Fruit fly (Drosophila melanogaster) whole organism, embryonic: ENCODE data around the gene CG7519.
A peak's percentile ranks its signal among the peaks of the same experiment; 100 is the strongest.

Experiments
- Ada2b ChIP-seq: fragments of 200-800 bp; sonication (Bioruptor generic); IDR thresholded peaks from 2 replicates; pipeline ENCODE4 v1.3.6; 2022; ENCODE audit warnings: missing biosample characterization, missing genetic modification characterization
- Atf-2 ChIP-seq: fragments of 200-800 bp; sonication (Bioruptor generic); optimal IDR thresholded peaks from 2 replicates; lab custom pipeline; 2016; ENCODE audit warnings: missing biosample characterization, missing genetic modification characterization
- Atf6 ChIP-seq: fragments of 200-800 bp; sonication (Bioruptor generic); IDR thresholded peaks from 2 replicates; pipeline ENCODE4 v1.3.6; 2022; ENCODE audit warnings: missing biosample characterization, missing genetic modification characterization
- CG10274 ChIP-seq: fragments of 200-800 bp; sonication (Bioruptor generic); optimal IDR thresholded peaks from 3 replicates; lab custom pipeline; 2017; ENCODE audit warnings: missing biosample characterization, mild to moderate bottlenecking, missing genetic modification characterization
- CG10543 ChIP-seq: fragments of 200-800 bp; sonication (Bioruptor generic); optimal IDR thresholded peaks from 3 replicates; lab custom pipeline; 2017; ENCODE audit warnings: missing biosample characterization, mild to moderate bottlenecking, missing genetic modification characterization, moderate library complexity
- CG1233 ChIP-seq: fragments of 200-800 bp; sonication (Bioruptor generic); optimal IDR thresholded peaks from 4 replicates; lab custom pipeline; 2018; ENCODE audit warnings: missing biosample characterization, mild to moderate bottlenecking, missing genetic modification characterization
- CG13775 ChIP-seq: fragments of 200-800 bp; sonication (Bioruptor generic); optimal IDR thresholded peaks from 3 replicates; lab custom pipeline; 2017; ENCODE audit warnings: missing biosample characterization, mild to moderate bottlenecking, missing genetic modification characterization
- CG13894 ChIP-seq: fragments of 200-800 bp; sonication (Bioruptor generic); optimal IDR thresholded peaks from 3 replicates; lab custom pipeline; 2018; ENCODE audit warnings: missing biosample characterization, mild to moderate bottlenecking, missing genetic modification characterization, moderate library complexity
- CG17359 ChIP-seq: fragments of 200-800 bp; sonication (Bioruptor generic); optimal IDR thresholded peaks from 3 replicates; lab custom pipeline; 2018; ENCODE audit warnings: missing biosample characterization, mild to moderate bottlenecking, missing genetic modification characterization, moderate library complexity
- CG17568 ChIP-seq: fragments of 200-800 bp; sonication (Bioruptor generic); optimal IDR thresholded peaks from 2 replicates; lab custom pipeline; 2018; ENCODE audit warnings: missing biosample characterization, mild to moderate bottlenecking, missing genetic modification characterization, moderate library complexity
- CG17829 ChIP-seq: fragments of 200-800 bp; optimal IDR thresholded peaks from 2 replicates; lab custom pipeline; 2019; ENCODE audit warnings: missing biosample characterization, mild to moderate bottlenecking, missing genetic modification characterization, moderate library complexity
- CG2199 ChIP-seq: fragments of 200-800 bp; sonication (Bioruptor generic); IDR thresholded peaks from 3 replicates; pipeline ENCODE4 v1.3.6; 2022; ENCODE audit warnings: missing biosample characterization, missing genetic modification characterization
- CG2875 ChIP-seq: fragments of 200-800 bp; sonication (Bioruptor generic); optimal IDR thresholded peaks from 2 replicates; lab custom pipeline; 2017; ENCODE audit warnings: missing biosample characterization, mild to moderate bottlenecking, missing genetic modification characterization, missing genetic modification reagents
- CG3281 ChIP-seq: fragments of 200-800 bp; sonication (Bioruptor generic); optimal IDR thresholded peaks from 3 replicates; lab custom pipeline; 2017; ENCODE audit warnings: missing biosample characterization, mild to moderate bottlenecking, missing genetic modification characterization
- CG3995 ChIP-seq: fragments of 200-800 bp; sonication (Bioruptor generic); optimal IDR thresholded peaks from 3 replicates; lab custom pipeline; 2016; ENCODE audit warnings: missing biosample characterization, missing genetic modification characterization
- CG43689 ChIP-seq: fragments of 200-800 bp; sonication (Bioruptor generic); IDR thresholded peaks from 2 replicates; pipeline ENCODE4 v1.3.6; 2022; ENCODE audit warnings: missing biosample characterization, missing genetic modification characterization
- CG8924 ChIP-seq: fragments of 200-800 bp; optimal IDR thresholded peaks from 3 replicates; lab custom pipeline; 2019; ENCODE audit warnings: missing biosample characterization, mild to moderate bottlenecking, missing genetic modification characterization, moderate library complexity
- Camta ChIP-seq: fragments of 200-800 bp; sonication (Bioruptor generic); optimal IDR thresholded peaks from 2 replicates; lab custom pipeline; 2016; ENCODE audit warnings: missing biosample characterization, missing genetic modification characterization
- D19B ChIP-seq: fragments of 200-800 bp; sonication (Bioruptor generic); optimal IDR thresholded peaks from 2 replicates; lab custom pipeline; 2017; ENCODE audit warnings: missing biosample characterization, mild to moderate bottlenecking, missing genetic modification characterization
- HmgD ChIP-seq: fragments of 200-800 bp; sonication (Bioruptor generic); optimal IDR thresholded peaks from 3 replicates; lab custom pipeline; 2016; ENCODE audit warnings: missing biosample characterization, missing genetic modification characterization
- Nf-YC ChIP-seq: fragments of 200-800 bp; optimal IDR thresholded peaks from 3 replicates; lab custom pipeline; 2019; ENCODE audit warnings: missing biosample characterization, mild to moderate bottlenecking, missing genetic modification characterization, moderate library complexity
- Side ChIP-seq: fragments of 200-800 bp; sonication (Bioruptor generic); optimal IDR thresholded peaks from 2 replicates; lab custom pipeline; 2016; ENCODE audit warnings: missing biosample characterization, missing genetic modification characterization
- Sox102F ChIP-seq: fragments of 200-800 bp; sonication (Bioruptor generic); optimal IDR thresholded peaks from 2 replicates; lab custom pipeline; 2018; ENCODE audit warnings: missing biosample characterization, mild to moderate bottlenecking, missing genetic modification characterization, moderate library complexity
- Taf1 ChIP-seq: fragments of 200-800 bp; sonication (Bioruptor generic); IDR thresholded peaks from 2 replicates; pipeline ENCODE4 v1.3.6; 2022; ENCODE audit warnings: missing biosample characterization, missing genetic modification characterization
- ab ChIP-seq: fragments of 200-800 bp; sonication (Bioruptor generic); optimal IDR thresholded peaks from 2 replicates; lab custom pipeline; 2016; ENCODE audit warnings: missing biosample characterization, missing genetic modification characterization
- al ChIP-seq: fragments of 200-800 bp; sonication (Bioruptor generic); IDR thresholded peaks from 2 replicates; pipeline ENCODE4 v1.3.6; 2022; ENCODE audit warnings: missing biosample characterization, missing genetic modification characterization
- bsh ChIP-seq, 2 experiments: fragments of 200-800 bp; sonication (Bioruptor generic); optimal IDR thresholded peaks; 2 replicates each; lab custom pipeline; 2017 to 2018; ENCODE audit warnings: mild to moderate bottlenecking in 2 of 2, missing biosample characterization in 2 of 2, missing genetic modification characterization in 2 of 2, moderate library complexity in 1 of 2
- chinmo ChIP-seq: fragments of 200-800 bp; sonication (Bioruptor generic); IDR thresholded peaks from 4 replicates; pipeline ENCODE4 v1.3.6; 2022; ENCODE audit warnings: missing biosample characterization, missing genetic modification characterization; ENCODE audit not compliant: partially characterized antibody
- cwo ChIP-seq: fragments of 200-800 bp; sonication (Bioruptor generic); optimal IDR thresholded peaks from 3 replicates; lab custom pipeline; 2017; ENCODE audit warnings: missing biosample characterization, missing genetic modification characterization, mild to moderate bottlenecking, moderate library complexity, missing genetic modification reagents
- ems ChIP-seq: fragments of 200-800 bp; sonication (Bioruptor generic); optimal IDR thresholded peaks from 3 replicates; lab custom pipeline; 2016; ENCODE audit warnings: missing biosample characterization, missing genetic modification characterization
- ewg ChIP-seq: fragments of 200-800 bp; sonication (Bioruptor generic); optimal IDR thresholded peaks from 3 replicates; lab custom pipeline; 2017; ENCODE audit warnings: mild to moderate bottlenecking, missing biosample characterization, missing genetic modification reagents, missing genetic modification characterization
- fd102C ChIP-seq: fragments of 200-800 bp; sonication (Bioruptor generic); optimal IDR thresholded peaks from 2 replicates; lab custom pipeline; 2018; ENCODE audit warnings: missing biosample characterization, mild to moderate bottlenecking, missing genetic modification characterization, moderate library complexity
- fd3F ChIP-seq: fragments of 200-800 bp; sonication (Bioruptor generic); optimal IDR thresholded peaks from 2 replicates; lab custom pipeline; 2018; ENCODE audit warnings: missing biosample characterization, mild to moderate bottlenecking, missing genetic modification characterization, moderate library complexity
- fd96Cb ChIP-seq: fragments of 200-800 bp; sonication (Bioruptor generic); optimal IDR thresholded peaks from 2 replicates; lab custom pipeline; 2018; ENCODE audit warnings: missing biosample characterization, mild to moderate bottlenecking, missing genetic modification characterization, moderate library complexity
- gce ChIP-seq: fragments of 200-800 bp; sonication (Bioruptor generic); IDR thresholded peaks from 3 replicates; pipeline ENCODE4 v1.3.6; 2022; ENCODE audit warnings: missing biosample characterization, missing genetic modification characterization
- hth ChIP-seq: fragments of >200 bp; optimal IDR thresholded peaks from 2 replicates; lab custom pipeline; 2017; ENCODE audit warnings: inconsistent platforms
- jigr1 ChIP-seq: fragments of 200-800 bp; sonication (Bioruptor generic); IDR thresholded peaks from 3 replicates; pipeline ENCODE4 v1.3.6; 2022; ENCODE audit warnings: missing biosample characterization, missing genetic modification characterization
- jing ChIP-seq: fragments of 200-800 bp; sonication (Bioruptor generic); optimal IDR thresholded peaks from 2 replicates; lab custom pipeline; 2018; ENCODE audit warnings: missing biosample characterization, mild to moderate bottlenecking, missing genetic modification characterization
- lab ChIP-seq: fragments of 200-800 bp; sonication (Bioruptor generic); optimal IDR thresholded peaks from 3 replicates; lab custom pipeline; 2017; ENCODE audit warnings: missing biosample characterization, missing genetic modification characterization, mild to moderate bottlenecking, moderate library complexity, missing genetic modification reagents
- lov ChIP-seq, 2 experiments: fragments of 200-800 bp in 1 of 2; fragments of >200 bp in 1 of 2; sonication (Bioruptor generic) in 1 of 2; IDR thresholded peaks in 1 of 2; optimal IDR thresholded peaks in 1 of 2; 2 replicates in 1 of 2; 3 replicates in 1 of 2; pipeline versions ENCODE4 v1.3.6 to Lab custom; 2017 to 2022; ENCODE audit warnings: missing biosample characterization in 1 of 2, missing genetic modification characterization in 1 of 2
- pan ChIP-seq, 4 experiments: fragments of >200 bp in 3 of 4; fragments of 200-800 bp in 1 of 4; sonication (Bioruptor generic) in 1 of 4; optimal IDR thresholded peaks in 3 of 4; IDR thresholded peaks in 1 of 4; 2 replicates each; pipeline versions ENCODE4 v1.3.6 to Lab custom; 2017 to 2022; ENCODE audit warnings: missing biosample characterization in 2 of 4, missing genetic modification characterization in 2 of 4, mixed read lengths in 1 of 4
- pita ChIP-seq: fragments of 200-800 bp; sonication (Bioruptor generic); optimal IDR thresholded peaks from 2 replicates; lab custom pipeline; 2017; ENCODE audit warnings: missing biosample characterization, mild to moderate bottlenecking, missing genetic modification characterization
- pnt ChIP-seq: fragments of 200-800 bp; sonication (Bioruptor generic); optimal IDR thresholded peaks from 3 replicates; lab custom pipeline; 2016; ENCODE audit warnings: missing biosample characterization, missing genetic modification characterization
- pzg ChIP-seq: fragments of 200-800 bp; sonication (Bioruptor generic); optimal IDR thresholded peaks from 3 replicates; lab custom pipeline; 2018; ENCODE audit warnings: missing biosample characterization, mild to moderate bottlenecking, missing genetic modification characterization, moderate library complexity
- shn ChIP-seq: fragments of 200-800 bp; sonication (Bioruptor generic); optimal IDR thresholded peaks from 3 replicates; lab custom pipeline; 2016; ENCODE audit warnings: missing biosample characterization, missing genetic modification characterization
- sr ChIP-seq: fragments of 200-800 bp; sonication (Bioruptor generic); IDR thresholded peaks from 3 replicates; pipeline ENCODE4 v1.3.6; 2022; ENCODE audit warnings: missing biosample characterization, missing genetic modification characterization
- tap ChIP-seq: fragments of 200-800 bp; optimal IDR thresholded peaks from 3 replicates; lab custom pipeline; 2019; ENCODE audit warnings: missing biosample characterization, mild to moderate bottlenecking, missing genetic modification characterization, moderate library complexity
- tll ChIP-seq, 2 experiments: fragments of 200-800 bp in 1 of 2; fragments of >200 bp in 1 of 2; sonication (Bioruptor generic) in 1 of 2; optimal IDR thresholded peaks; 2 replicates each; lab custom pipeline; 2017 to 2019; ENCODE audit warnings: missing biosample characterization in 2 of 2, missing genetic modification characterization in 2 of 2, mild to moderate bottlenecking in 1 of 2, moderate library complexity in 1 of 2
- yki ChIP-seq: fragments of >200 bp; optimal IDR thresholded peaks from 3 replicates; lab custom pipeline; 2018
- zfh2 ChIP-seq: fragments of 200-800 bp; sonication (Bioruptor generic); optimal IDR thresholded peaks from 2 replicates; lab custom pipeline; 2016; ENCODE audit warnings: missing biosample characterization, missing genetic modification characterization

The CG7519 gene

DNA sequence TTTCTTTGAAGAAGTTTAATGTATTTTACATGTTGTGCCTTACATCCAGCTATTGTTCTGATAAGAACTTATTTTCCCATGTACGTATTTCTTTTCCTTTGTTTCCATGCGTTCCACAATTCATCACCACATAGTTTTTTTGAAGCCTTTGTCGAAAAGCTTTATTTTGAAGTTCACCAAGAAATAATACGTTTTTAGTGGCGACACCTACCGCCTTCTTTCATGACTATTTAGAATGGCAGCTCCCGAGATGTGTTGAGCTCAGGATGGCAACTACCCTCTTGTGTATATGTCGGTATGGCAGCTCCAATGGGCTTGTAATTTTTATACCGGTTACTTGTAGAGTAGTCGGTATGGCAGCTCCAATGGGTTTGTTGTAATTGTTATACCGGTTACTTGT lies 9.0 kb upstream of the CG7519 start (continued):
- TF ChIP-seq ems (GFP tag; lab: Kevin White, UChicago) (no peak), CG2199 (GFP tag; lab: Robert Waterston, UW) (peak; percentile 83; the same call in 1 of the 3 replicates), ab (GFP tag; lab: Kevin White, UChicago) (no peak), al (GFP tag; lab: Robert Waterston, UW) (no peak), Taf1 (GFP tag; lab: Robert Waterston, UW) (no peak), yki (lab: Kevin White, UChicago) (no peak), CG13894 (tag; lab: Kevin White, UChicago) (no peak), pnt (GFP tag; lab: Kevin White, UChicago) (peak; percentile 26), CG43689 (no peak), CG17829 (tag; lab: Kevin White, UChicago) (peak; percentile 78), fd3F (GFP tag; lab: Kevin White, UChicago) (no peak), lov (optimal IDR thresholded peaks at IDR 0.05; lab: Kevin White, UChicago) (no peak), lov (GFP tag; IDR thresholded peaks at IDR 0.05; lab: Robert Waterston, UW) (no peak), ewg (GFP tag; lab: Kevin White, UChicago) (no peak), bsh (GFP tag; optimal IDR thresholded peaks at IDR 0.05; lab: Kevin White, UChicago) (peak in 1 of 2 experiments; percentile 7), jing (GFP tag; lab: Kevin White, UChicago) (no peak), sr (no peak), chinmo (GFP tag; lab: Robert Waterston, UW) (peak; percentile 47; the same call in 1 of the 4 replicates), Camta (no peak), CG1233 (GFP tag; lab: Kevin White, UChicago) (no peak), pan (optimal IDR thresholded peaks at IDR 0.05; lab: Kevin White, UChicago) (no peak), pan (GFP tag; optimal IDR thresholded peaks at IDR 0.05 in 1 of 2, IDR thresholded peaks at IDR 0.05 in 1 of 2) (no peak), fd96Cb (tag; lab: Kevin White, UChicago) (no peak), lab (GFP tag; lab: Kevin White, UChicago) (no peak), CG17568 (GFP tag; lab: Kevin White, UChicago) (no peak), CG2875 (GFP tag; lab: Kevin White, UChicago) (no peak), CG17359 (tag; lab: Kevin White, UChicago) (no peak), CG13775 (GFP tag; lab: Kevin White, UChicago) (no peak), Ada2b (GFP tag; lab: Robert Waterston, UW) (no peak), pita (peak; percentile 94), CG3281 (GFP tag; lab: Kevin White, UChicago) (no peak), tll (GFP tag; optimal IDR thresholded peaks at IDR 0.05; lab: Kevin White, UChicago) (no peak), CG10274 (GFP tag; lab: Kevin White, UChicago) (no peak), fd102C (GFP tag; lab: Kevin White, UChicago) (no peak), cwo (GFP tag; lab: Kevin White, UChicago) (no peak), jigr1 (GFP tag; lab: Robert Waterston, UW) (no peak), gce (no peak), Nf-YC (tag; lab: Kevin White, UChicago) (no peak), HmgD (GFP tag; lab: Kevin White, UChicago) (peak; percentile 87), D19B (GFP tag; lab: Kevin White, UChicago) (no peak), zfh2 (GFP tag; lab: Kevin White, UChicago) (no peak), CG8924 (tag; lab: Kevin White, UChicago) (no peak), Side (no peak), Atf6 (GFP tag; lab: Robert Waterston, UW) (no peak), tap (tag; lab: Kevin White, UChicago) (no peak), pzg (GFP tag; lab: Kevin White, UChicago) (peak; percentile 68), hth (no peak), shn (peak; percentile 15), CG3995 (GFP tag; lab: Kevin White, UChicago) (no peak), Sox102F (GFP tag; lab: Kevin White, UChicago) (no peak), Atf-2 (GFP tag; lab: Kevin White, UChicago) (no peak), CG10543 (no peak)
